Fruit fly (Drosophila melanogaster) whole organism, prepupa: ENCODE measurements around the gene mio.

ENCODE experiments used
- Blimp-1 ChIP-seq: fragments of 200-800 bp; sonication (Bioruptor generic); optimal IDR thresholded peaks from 3 replicates; lab custom pipeline; 2017; ENCODE audit warnings: missing biosample characterization, missing genetic modification characterization, mild to moderate bottlenecking, moderate library complexity, missing genetic modification reagents
- CG10669 ChIP-seq: fragments of 200-800 bp; sonication (Bioruptor generic); optimal IDR thresholded peaks from 3 replicates; lab custom pipeline; 2018; ENCODE audit warnings: missing biosample characterization, mild to moderate bottlenecking, missing genetic modification characterization, moderate library complexity
- CG11294 ChIP-seq: fragments of 200-800 bp; sonication (Bioruptor generic); IDR thresholded peaks from 2 replicates; pipeline ENCODE4 v1.3.6; 2022; ENCODE audit warnings: missing biosample characterization, missing genetic modification characterization
- CG11762 ChIP-seq: fragments of 200-800 bp; sonication (Bioruptor generic); optimal IDR thresholded peaks from 3 replicates; lab custom pipeline; 2016; ENCODE audit warnings: missing biosample characterization, missing genetic modification characterization; ENCODE audit not compliant: insufficient read depth
- CG11902 ChIP-seq: fragments of 200-800 bp; sonication (Bioruptor generic); optimal IDR thresholded peaks from 3 replicates; lab custom pipeline; 2016; ENCODE audit warnings: missing biosample characterization, missing genetic modification characterization
- CG15336 ChIP-seq: fragments of 200-800 bp; sonication (Bioruptor generic); IDR thresholded peaks from 2 replicates; pipeline ENCODE4 v1.3.6; 2022; ENCODE audit warnings: missing biosample characterization, missing genetic modification characterization
- CG1621 ChIP-seq: fragments of 200-800 bp; sonication (Bioruptor generic); optimal IDR thresholded peaks from 3 replicates; lab custom pipeline; 2018; ENCODE audit warnings: missing biosample characterization, mild to moderate bottlenecking, missing genetic modification characterization
- CG16779 ChIP-seq: fragments of 200-800 bp; sonication (Bioruptor generic); optimal IDR thresholded peaks from 3 replicates; lab custom pipeline; 2017; ENCODE audit warnings: missing biosample characterization, mild to moderate bottlenecking, missing genetic modification characterization
- CG3032 ChIP-seq: fragments of 200-800 bp; optimal IDR thresholded peaks from 2 replicates; lab custom pipeline; 2019; ENCODE audit warnings: missing biosample characterization, mild to moderate bottlenecking, missing genetic modification characterization, moderate library complexity
- CG32006 ChIP-seq: fragments of 200-800 bp; sonication (Bioruptor generic); optimal IDR thresholded peaks from 3 replicates; lab custom pipeline; 2017; ENCODE audit warnings: missing biosample characterization, mild to moderate bottlenecking, missing genetic modification characterization
- CG34406 ChIP-seq: fragments of 200-800 bp; sonication (Bioruptor generic); optimal IDR thresholded peaks from 3 replicates; lab custom pipeline; 2016; ENCODE audit warnings: missing biosample characterization, missing genetic modification characterization
- CG4318 ChIP-seq: fragments of 200-800 bp; sonication (Bioruptor generic); optimal IDR thresholded peaks from 3 replicates; lab custom pipeline; 2017; ENCODE audit warnings: missing biosample characterization, mild to moderate bottlenecking, missing genetic modification characterization
- CG6163 ChIP-seq: fragments of 200-800 bp; sonication (Bioruptor generic); IDR thresholded peaks from 3 replicates; pipeline ENCODE4 v1.3.6; 2022; ENCODE audit warnings: missing biosample characterization, missing genetic modification characterization
- CG6276 ChIP-seq: fragments of 200-800 bp; sonication (Bioruptor generic); optimal IDR thresholded peaks from 2 replicates; lab custom pipeline; 2017; ENCODE audit warnings: missing biosample characterization, mild to moderate bottlenecking, missing genetic modification characterization
- CG6808 ChIP-seq: fragments of 200-800 bp; sonication (Bioruptor generic); optimal IDR thresholded peaks from 3 replicates; lab custom pipeline; 2017; ENCODE audit warnings: missing biosample characterization, missing genetic modification characterization, mild to moderate bottlenecking, moderate library complexity, missing genetic modification reagents
- CG6854 ChIP-seq: fragments of 200-800 bp; sonication (Bioruptor generic); optimal IDR thresholded peaks from 2 replicates; lab custom pipeline; 2017; ENCODE audit warnings: missing biosample characterization, mild to moderate bottlenecking, missing genetic modification characterization
- CG7368 ChIP-seq: fragments of 200-800 bp; sonication (Bioruptor generic); optimal IDR thresholded peaks from 3 replicates; lab custom pipeline; 2016; ENCODE audit warnings: missing biosample characterization, missing genetic modification characterization
- CG8319 ChIP-seq: fragments of 200-800 bp; sonication (Bioruptor generic); optimal IDR thresholded peaks from 3 replicates; lab custom pipeline; 2016; ENCODE audit warnings: missing biosample characterization, missing genetic modification characterization
- CG8632 ChIP-seq: fragments of 200-800 bp; sonication (Bioruptor generic); optimal IDR thresholded peaks from 3 replicates; lab custom pipeline; 2016; ENCODE audit warnings: missing biosample characterization, missing genetic modification characterization
- CG9139 ChIP-seq: fragments of 200-800 bp; sonication (Bioruptor generic); optimal IDR thresholded peaks from 3 replicates; lab custom pipeline; 2017; ENCODE audit warnings: missing biosample characterization, mild to moderate bottlenecking, missing genetic modification characterization
- Eip75B ChIP-seq: fragments of 200-800 bp; sonication (Bioruptor generic); optimal IDR thresholded peaks from 3 replicates; lab custom pipeline; 2016; ENCODE audit warnings: missing biosample characterization, missing genetic modification characterization
- Eip93F ChIP-seq: fragments of 200-800 bp; sonication (Bioruptor generic); optimal IDR thresholded peaks from 2 replicates; lab custom pipeline; 2016; ENCODE audit warnings: missing biosample characterization, mild to moderate bottlenecking, missing genetic modification characterization
- Ets21C ChIP-seq: fragments of 200-800 bp; sonication (Bioruptor generic); optimal IDR thresholded peaks from 3 replicates; lab custom pipeline; 2016; ENCODE audit warnings: missing biosample characterization, missing genetic modification characterization
- Ets96B ChIP-seq: fragments of 200-800 bp; optimal IDR thresholded peaks from 2 replicates; lab custom pipeline; 2019; ENCODE audit warnings: missing biosample characterization, mild to moderate bottlenecking, missing genetic modification characterization, moderate library complexity
- Hr39 ChIP-seq: fragments of 200-800 bp; sonication (Bioruptor generic); optimal IDR thresholded peaks from 2 replicates; lab custom pipeline; 2016; ENCODE audit warnings: missing biosample characterization, missing genetic modification characterization
- Hr4 ChIP-seq: fragments of 200-800 bp; sonication (Bioruptor generic); optimal IDR thresholded peaks from 3 replicates; lab custom pipeline; 2016; ENCODE audit warnings: missing biosample characterization, missing genetic modification characterization
- Lpt ChIP-seq: fragments of 200-800 bp; sonication (Bioruptor generic); optimal IDR thresholded peaks from 3 replicates; lab custom pipeline; 2016; ENCODE audit warnings: missing biosample characterization, missing genetic modification characterization
- OdsH ChIP-seq: fragments of 200-800 bp; sonication (Bioruptor generic); optimal IDR thresholded peaks from 3 replicates; lab custom pipeline; 2016; ENCODE audit warnings: missing biosample characterization, missing genetic modification characterization
- Smox ChIP-seq: fragments of 200-800 bp; sonication (Bioruptor generic); optimal IDR thresholded peaks from 3 replicates; lab custom pipeline; 2016; ENCODE audit warnings: missing biosample characterization, missing genetic modification characterization
- Sox102F ChIP-seq: fragments of 200-800 bp; sonication (Bioruptor generic); optimal IDR thresholded peaks from 2 replicates; lab custom pipeline; 2016; ENCODE audit warnings: missing biosample characterization, mild to moderate bottlenecking, missing genetic modification characterization
- Sox14 ChIP-seq: fragments of 200-800 bp; sonication (Bioruptor generic); optimal IDR thresholded peaks from 3 replicates; lab custom pipeline; 2016; ENCODE audit warnings: missing biosample characterization, missing genetic modification characterization
- Sox15 ChIP-seq: fragments of 200-800 bp; sonication (Bioruptor generic); optimal IDR thresholded peaks from 3 replicates; lab custom pipeline; 2016; ENCODE audit warnings: missing biosample characterization, missing genetic modification characterization
- achi ChIP-seq: fragments of 200-800 bp; sonication (Bioruptor generic); optimal IDR thresholded peaks from 3 replicates; lab custom pipeline; 2016; ENCODE audit warnings: missing biosample characterization, missing genetic modification characterization
- cyc ChIP-seq: fragments of 200-800 bp; sonication (Bioruptor generic); optimal IDR thresholded peaks from 3 replicates; lab custom pipeline; 2016; ENCODE audit warnings: missing biosample characterization, missing genetic modification characterization
- dac ChIP-seq: fragments of 200-800 bp; sonication (Bioruptor generic); optimal IDR thresholded peaks from 2 replicates; lab custom pipeline; 2017; ENCODE audit warnings: missing biosample characterization, mild to moderate bottlenecking, missing genetic modification characterization
- eg ChIP-seq: fragments of 200-800 bp; sonication (Bioruptor generic); IDR thresholded peaks from 3 replicates; pipeline ENCODE4 v1.3.6; 2022; ENCODE audit warnings: missing biosample characterization, missing genetic modification characterization
- esn ChIP-seq: fragments of 200-800 bp; sonication (Bioruptor generic); optimal IDR thresholded peaks from 2 replicates; lab custom pipeline; 2016; ENCODE audit warnings: missing biosample characterization, mild to moderate bottlenecking, missing genetic modification characterization, moderate library complexity
- fd59A ChIP-seq: fragments of 200-800 bp; sonication (Bioruptor generic); optimal IDR thresholded peaks from 2 replicates; lab custom pipeline; 2017; ENCODE audit warnings: missing biosample characterization, mild to moderate bottlenecking, missing genetic modification characterization, missing genetic modification reagents
- fd85E ChIP-seq: fragments of 200-800 bp; sonication (Bioruptor generic); optimal IDR thresholded peaks from 3 replicates; lab custom pipeline; 2016; ENCODE audit warnings: missing biosample characterization, missing genetic modification characterization
- fkh ChIP-seq: fragments of 200-800 bp; sonication (Bioruptor generic); optimal IDR thresholded peaks from 3 replicates; lab custom pipeline; 2017; ENCODE audit warnings: missing biosample characterization, mild to moderate bottlenecking, missing genetic modification characterization, moderate library complexity
- lz ChIP-seq: fragments of 200-800 bp; sonication (Bioruptor generic); optimal IDR thresholded peaks from 3 replicates; lab custom pipeline; 2016; ENCODE audit warnings: missing biosample characterization, missing genetic modification characterization
- net ChIP-seq: fragments of 200-800 bp; sonication (Bioruptor generic); optimal IDR thresholded peaks from 3 replicates; lab custom pipeline; 2016; ENCODE audit warnings: missing biosample characterization, missing genetic modification characterization
- salr ChIP-seq, 2 experiments: fragments of 200-800 bp; sonication (Bioruptor generic); optimal IDR thresholded peaks; 3 replicates each; lab custom pipeline; 2016 to 2018; ENCODE audit warnings: missing biosample characterization in 2 of 2, missing genetic modification characterization in 2 of 2, mild to moderate bottlenecking in 1 of 2
- spab ChIP-seq: fragments of 200-800 bp; sonication (Bioruptor generic); optimal IDR thresholded peaks from 2 replicates; lab custom pipeline; 2017; ENCODE audit warnings: missing biosample characterization, mild to moderate bottlenecking, missing genetic modification characterization, missing genetic modification reagents
- ss ChIP-seq, 2 experiments: fragments of 200-800 bp; sonication (Bioruptor generic); optimal IDR thresholded peaks; 2 replicates in 1 of 2; 3 replicates in 1 of 2; lab custom pipeline; 2017 to 2018; ENCODE audit warnings: mild to moderate bottlenecking in 2 of 2, missing biosample characterization in 2 of 2, missing genetic modification characterization in 2 of 2, moderate library complexity in 1 of 2
- topi ChIP-seq: fragments of 200-800 bp; sonication (Bioruptor generic); optimal IDR thresholded peaks from 3 replicates; lab custom pipeline; 2016; ENCODE audit warnings: missing biosample characterization, missing genetic modification characterization
- vri ChIP-seq: fragments of 200-800 bp; sonication (Bioruptor generic); optimal IDR thresholded peaks from 3 replicates; lab custom pipeline; 2016; ENCODE audit warnings: missing biosample characterization, mild to moderate bottlenecking, missing genetic modification characterization

mio gene

dm6 chr2L:2182735-2183340 is 34.3 kb upstream of the mio start (continued):
- TF ChIP-seq ss (GFP tag; optimal IDR thresholded peaks at IDR 0.05; lab: Kevin White, UChicago) = peak; percentile 61 to 86
- TF ChIP-seq CG8632 (GFP tag; lab: Kevin White, UChicago) = peak; percentile 32
- TF ChIP-seq achi (GFP tag; lab: Kevin White, UChicago) = peak; percentile 68
- peak; percentile 89 for TF ChIP-seq CG6163 (GFP tag; lab: Robert Waterston, UW)
- peak; percentile 34; the same call in 1 of the 2 replicates for TF ChIP-seq CG11294
- TF ChIP-seq CG8319 (GFP tag; lab: Kevin White, UChicago) = no peak
- TF ChIP-seq CG6854 = no peak
- TF ChIP-seq Eip75B (GFP tag; lab: Kevin White, UChicago) = peak; percentile 75
- no peak for TF ChIP-seq Sox15 (GFP tag; lab: Kevin White, UChicago)
- peak; percentile 7 for TF ChIP-seq dac
- no peak for TF ChIP-seq topi
- no peak for TF ChIP-seq CG4318
- no peak for TF ChIP-seq CG9139 (GFP tag; lab: Kevin White, UChicago)
- peak; percentile 57 for TF ChIP-seq CG32006
- TF ChIP-seq fd59A (GFP tag; lab: Kevin White, UChicago) = peak; percentile 78
- TF ChIP-seq CG7368 (GFP tag; lab: Kevin White, UChicago) = peak; percentile 59
- no peak for TF ChIP-seq esn (GFP tag; lab: Kevin White, UChicago)
- TF ChIP-seq CG3032 (tag; lab: Kevin White, UChicago) = peak; percentile 84
- TF ChIP-seq Blimp-1 (GFP tag; lab: Kevin White, UChicago) = no peak
- no peak for TF ChIP-seq CG11902 (GFP tag; lab: Kevin White, UChicago)
- TF ChIP-seq CG6276 (GFP tag; lab: Kevin White, UChicago) = peak; percentile 31
- peak; percentile 36 for TF ChIP-seq Hr4 (GFP tag; lab: Kevin White, UChicago)
- TF ChIP-seq Sox102F (GFP tag; lab: Kevin White, UChicago) = no peak
- TF ChIP-seq spab (GFP tag; lab: Kevin White, UChicago) = peak; percentile 84
- TF ChIP-seq Sox14 (GFP tag; lab: Kevin White, UChicago) = peak; percentile 80
- no peak for TF ChIP-seq Smox
- peak; percentile 16 for TF ChIP-seq Lpt (GFP tag; lab: Kevin White, UChicago)
- no peak for TF ChIP-seq Ets21C (GFP tag; lab: Kevin White, UChicago)
- no peak for TF ChIP-seq vri (GFP tag; lab: Kevin White, UChicago)
- peak; percentile 66 for TF ChIP-seq OdsH (GFP tag; lab: Kevin White, UChicago)
- no peak for TF ChIP-seq Hr39 (GFP tag; lab: Kevin White, UChicago)
- TF ChIP-seq, all 60 proteins: peak for 37

dm6 chr2L:2184129-2184528 is 33.0 kb upstream of the mio start:
- TF ChIP-seq Sox102F (GFP tag; lab: Kevin White, UChicago) (peak; percentile 11), CG6808 (GFP tag; lab: Kevin White, UChicago) (no peak), net (GFP tag; lab: Kevin White, UChicago) (no peak), Eip93F (GFP tag; lab: Kevin White, UChicago) (no peak), CG34406 (GFP tag; lab: Kevin White, UChicago) (no peak), esn (GFP tag; lab: Kevin White, UChicago) (no peak), CG15336 (GFP tag; lab: Robert Waterston, UW) (peak; percentile 59), CG1621 (tag; lab: Kevin White, UChicago) (no peak), dac (no peak), Hr39 (GFP tag; lab: Kevin White, UChicago) (peak; percentile 34), fd59A (GFP tag; lab: Kevin White, UChicago) (no peak), CG16779 (tag; lab: Kevin White, UChicago) (no peak), achi (GFP tag; lab: Kevin White, UChicago) (no peak), salr (GFP tag; optimal IDR thresholded peaks at IDR 0.05; lab: Kevin White, UChicago) (no peak), cyc (GFP tag; lab: Kevin White, UChicago) (no peak), Sox14 (GFP tag; lab: Kevin White, UChicago) (no peak), CG11902 (GFP tag; lab: Kevin White, UChicago) (no peak), fkh (GFP tag; lab: Kevin White, UChicago) (no peak), CG6163 (GFP tag; lab: Robert Waterston, UW) (0 out of 3 replicates have a peak, but pooled peaks have one; percentile 19), eg (GFP tag; lab: Robert Waterston, UW) (peak; percentile 72), fd85E (GFP tag; lab: Kevin White, UChicago) (no peak), CG11762 (GFP tag; lab: Kevin White, UChicago) (no peak), lz (GFP tag; lab: Kevin White, UChicago) (no peak), CG7368 (GFP tag; lab: Kevin White, UChicago) (no peak), CG10669 (no peak), Lpt (GFP tag; lab: Kevin White, UChicago) (no peak), spab (GFP tag; lab: Kevin White, UChicago) (no peak), Ets96B (tag; lab: Kevin White, UChicago) (no peak), CG8632 (GFP tag; lab: Kevin White, UChicago) (no peak), CG6854 (no peak), Hr4 (GFP tag; lab: Kevin White, UChicago) (peak; percentile 32)
